Fruit fly (Drosophila melanogaster) Kc167 (cell line): ENCODE data around the gene NT1.

Source experiments
- Sin3A ChIP-seq: fragments of >200 bp; optimal IDR thresholded peaks from 2 replicates; lab custom pipeline; 2018; ENCODE audit warnings: missing external identifiers
- h ChIP-seq: fragments of >200 bp; optimal IDR thresholded peaks from 3 replicates; lab custom pipeline; 2018; ENCODE audit warnings: missing external identifiers

DNA sequence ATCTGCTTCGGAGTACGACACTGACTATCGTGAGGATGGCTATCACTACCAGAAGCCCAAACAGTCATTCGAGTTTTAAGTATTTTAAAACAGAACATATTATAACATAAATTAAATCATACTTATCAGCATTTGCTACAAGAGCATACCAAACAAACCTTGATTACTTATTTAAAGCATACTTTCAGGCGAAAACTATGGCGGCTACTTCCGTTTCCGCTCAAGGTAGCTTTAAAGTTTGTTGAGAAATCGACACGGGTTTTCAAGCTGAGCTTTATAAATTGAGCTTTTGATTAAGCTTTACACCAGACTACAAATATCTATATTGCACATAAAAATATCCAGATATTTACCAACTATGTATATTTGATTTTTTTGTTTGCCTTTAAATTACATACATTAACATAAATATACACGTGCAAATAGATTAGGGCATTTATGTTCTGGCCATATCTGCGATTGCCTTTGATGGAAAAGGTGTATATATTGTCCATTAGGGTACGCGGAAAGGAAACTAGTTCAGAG lies 33.2 kb downstream of the NT1 start:
- TF ChIP-seq Sin3A (lab: Kevin White, UChicago) (no peak), h (no peak)
